Worm (Caenorhabditis elegans): ENCODE data around the gene F09E5.3.

Gene F09E5.3

DNA sequence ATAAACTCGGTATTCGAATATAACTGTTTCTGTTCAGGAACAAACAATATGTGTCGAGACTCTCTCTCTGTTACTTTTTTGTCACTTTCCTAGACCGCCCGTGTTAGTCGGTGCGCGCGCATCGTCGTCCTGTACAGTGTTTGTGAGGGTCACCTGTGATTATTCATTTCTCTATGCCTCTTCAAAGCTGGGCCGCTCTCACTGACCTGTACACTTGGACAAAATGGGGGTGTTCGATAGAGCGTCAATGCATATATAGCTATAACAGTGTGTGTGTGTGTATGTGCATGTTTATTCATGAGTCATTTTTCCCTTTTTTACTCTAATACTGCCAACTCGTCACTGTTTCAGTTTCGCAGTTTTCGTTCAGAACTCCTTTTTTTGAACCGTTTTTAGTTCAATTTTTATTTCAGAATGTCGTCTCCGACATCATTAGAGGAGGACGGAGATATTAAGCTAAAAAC is 5.8 kb downstream of the F09E5.3 start, which contains the start of gene pkc-3 (continued):
- TF ChIP-seq duxl-1 (tag; optimal IDR thresholded peaks at IDR 0.05; ENCODE audit: poor library complexity) (peak; percentile 50), lin-13 (GFP tag; optimal IDR thresholded peaks at IDR 0.05) (peak; percentile 54), saeg-2 (GFP tag; IDR thresholded peaks at IDR 0.05) (no peak), F37D6.2 (tag; optimal IDR thresholded peaks at IDR 0.05) (no peak)

DNA sequence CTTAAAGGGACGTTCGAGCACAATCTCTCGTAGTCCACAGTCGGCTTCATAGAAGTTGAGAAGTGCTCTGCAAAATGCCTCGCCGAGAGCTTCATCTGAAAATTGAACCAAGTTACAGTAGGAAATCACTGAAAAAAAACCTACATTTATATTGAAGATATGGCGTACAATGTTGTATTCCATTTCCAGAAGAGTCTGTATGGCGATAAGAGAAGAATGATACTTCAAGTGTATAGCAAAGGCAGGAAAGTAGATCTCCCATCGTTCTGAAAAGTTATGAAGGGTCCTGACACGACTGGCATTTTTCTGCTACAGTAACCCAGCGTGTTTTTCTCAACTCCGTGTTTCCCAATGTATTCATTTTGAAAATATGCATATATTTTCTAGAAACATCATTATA is 10.5 kb downstream of the F09E5.3 start:
- TF ChIP-seq ceh-82 (tag; optimal IDR thresholded peaks at IDR 0.05) (no peak), daf-16 (GFP tag; optimal IDR thresholded peaks at IDR 0.05) (no peak), daf-16 (tag; optimal IDR thresholded peaks at IDR 0.05) (peak; percentile 22)

DNA sequence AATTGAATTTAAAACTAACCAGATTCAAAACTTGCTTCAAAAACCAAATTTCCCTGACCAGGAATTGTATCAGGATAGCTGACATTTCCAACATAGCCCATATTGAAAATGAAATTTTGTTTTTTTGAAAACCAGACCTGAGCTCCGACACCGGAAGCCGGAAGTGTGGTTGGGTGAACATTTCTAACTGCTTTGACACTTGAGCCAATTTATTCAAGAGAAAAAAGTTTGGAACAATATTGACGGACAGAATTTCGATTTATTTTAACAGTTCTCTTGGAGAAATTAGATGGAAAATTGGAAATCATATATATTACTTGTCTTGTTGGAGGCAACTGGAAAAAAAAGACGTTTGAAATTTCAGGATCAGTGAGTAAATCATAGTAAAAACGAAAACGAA is 13.4 kb downstream of the F09E5.3 start, which contains the start of gene ccpp-6:
TSS of gene ccpp-6 (minus strand) at position 101 of the 400 bp plus-strand sequence.
- TF ChIP-seq ces-1 (GFP tag; optimal IDR thresholded peaks at IDR 0.05) (no peak), ama-1 (optimal IDR thresholded peaks at IDR 0.05) (peak; percentile 0), lin-38 (GFP tag; IDR thresholded peaks at IDR 0.05) (0 out of 2 replicates have a peak, but pooled peaks have one; percentile 16), aha-1 (tag) (peak; percentile 11), mep-1 (tag; optimal IDR thresholded peaks at IDR 0.05) (peak; percentile 25)

DNA sequence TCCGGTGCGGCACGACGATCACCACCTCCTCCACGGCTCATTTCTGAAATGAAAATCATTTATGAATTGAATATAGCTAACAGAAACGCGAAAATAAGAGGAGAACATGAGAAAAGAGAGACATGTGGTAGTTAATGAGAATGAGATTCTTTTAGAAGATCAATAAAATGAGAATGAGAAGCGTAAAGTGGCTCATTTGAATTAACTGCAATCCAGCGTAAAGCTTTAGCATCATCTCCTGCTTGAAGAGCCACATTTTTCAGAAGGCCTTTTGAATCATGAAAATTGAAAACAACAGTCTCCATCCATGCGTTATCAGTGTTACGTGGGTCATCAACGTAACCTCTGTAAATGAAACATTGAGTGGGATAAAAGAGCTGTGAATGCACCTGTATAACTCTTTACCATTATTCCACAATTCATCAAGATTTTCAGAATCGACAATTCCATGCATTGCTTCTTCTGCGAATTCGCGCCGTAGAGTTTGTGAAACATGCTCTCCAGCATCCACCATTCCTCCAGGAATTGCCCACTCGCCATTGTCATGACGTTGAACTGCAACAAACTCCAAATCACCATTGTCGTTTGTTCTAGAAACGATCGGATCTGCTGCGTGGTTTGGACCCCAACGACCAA is 15.1 kb downstream of the F09E5.3 start, which contains the start of gene rsp-4:
TSS of gene rsp-4 (minus strand) at position 51 of the 636 bp plus-strand sequence.
- TF ChIP-seq lsy-2 (tag; optimal IDR thresholded peaks at IDR 0.05) (no peak), aha-1 (tag) (peak; percentile 94)

DNA sequence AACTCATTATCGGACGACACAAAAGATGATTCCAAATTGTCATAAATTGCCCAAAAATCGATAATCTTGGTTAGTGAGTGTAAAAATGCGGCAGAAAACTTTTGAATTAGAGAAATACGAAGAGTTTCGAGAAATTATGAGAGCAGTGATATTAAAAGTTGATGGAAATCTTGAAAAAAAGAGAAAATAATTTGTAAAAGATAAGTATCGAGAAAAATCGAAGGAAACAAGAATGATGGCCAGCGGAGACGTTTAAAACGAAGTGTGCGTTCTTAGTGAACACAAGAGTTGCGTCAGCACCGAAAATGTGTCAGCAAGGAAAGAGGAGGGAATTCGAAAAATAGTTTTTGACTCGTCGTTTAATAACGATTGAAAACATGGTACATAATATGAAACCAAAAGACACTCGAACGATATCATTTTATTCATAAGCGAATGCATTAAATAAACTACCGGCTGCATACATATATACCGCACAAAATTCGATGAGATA is 16.1 kb downstream of the F09E5.3 start, which contains the start of gene ndx-6:
TSS of gene ndx-6 (minus strand) at position 51 of the 493 bp plus-strand sequence.
- TF ChIP-seq nhr-42 (GFP tag; IDR thresholded peaks at IDR 0.05): 0 out of 2 replicates have a peak, but pooled peaks have one; percentile 64
- TF ChIP-seq vab-7 (GFP tag; IDR thresholded peaks at IDR 0.05): no peak
- TF ChIP-seq nhr-102 (tag; optimal IDR thresholded peaks at IDR 0.05): peak; percentile 74
- TF ChIP-seq tra-1 (GFP tag; IDR thresholded peaks at IDR 0.05): no peak
- TF ChIP-seq zip-2 (tag; optimal IDR thresholded peaks at IDR 0.05): no peak
- TF ChIP-seq T20F7.1 (GFP tag; optimal IDR thresholded peaks at IDR 0.05): peak; percentile 83
- TF ChIP-seq zag-1 (tag; optimal IDR thresholded peaks at IDR 0.05): no peak
- no peak for TF ChIP-seq ceh-28 (tag; optimal IDR thresholded peaks at IDR 0.05)
- no peak for TF ChIP-seq lir-3 (tag; optimal IDR thresholded peaks at IDR 0.05)
- TF ChIP-seq madf-5 (GFP tag; IDR thresholded peaks at IDR 0.05): no peak
- peak; percentile 73 to 94 for TF ChIP-seq lsy-2 (tag; optimal IDR thresholded peaks at IDR 0.05)
- TF ChIP-seq mxl-2 (GFP tag; conservative IDR thresholded peaks at IDR 0.05): no peak
- TF ChIP-seq mes-2 (tag; optimal IDR thresholded peaks at IDR 0.05; ENCODE audit: poor library complexity, severe bottlenecking): peak; percentile 91
- TF ChIP-seq F10B5.3 (tag; optimal IDR thresholded peaks at IDR 0.05): no peak
- TF ChIP-seq ceh-32 (tag; optimal IDR thresholded peaks at IDR 0.05; ENCODE audit: poor library complexity): no peak
- peak; percentile 53; the same call in 1 of the 2 replicates for TF ChIP-seq daf-19 (GFP tag; conservative IDR thresholded peaks at IDR 0.05)
- no peak for TF ChIP-seq Y105C5A.15 (GFP tag; IDR thresholded peaks at IDR 0.05)
- peak; percentile 99 for TF ChIP-seq dpl-1 (GFP tag; optimal IDR thresholded peaks at IDR 0.05)
- peak; percentile 76 for TF ChIP-seq nhr-25 (tag; optimal IDR thresholded peaks at IDR 0.05; ENCODE audit: borderline replicate concordance, insufficient read depth)
- no peak for TF ChIP-seq saeg-2 (GFP tag; IDR thresholded peaks at IDR 0.05)
- peak; percentile 86 for TF ChIP-seq lin-38 (GFP tag; IDR thresholded peaks at IDR 0.05)
- TF ChIP-seq aly-2 (tag; optimal IDR thresholded peaks at IDR 0.05): no peak
- TF ChIP-seq nhr-6 (tag; optimal IDR thresholded peaks at IDR 0.05): peak; percentile 61
- no peak for TF ChIP-seq unc-39 (tag; optimal IDR thresholded peaks at IDR 0.05)
- no peak for TF ChIP-seq zfp-2 (tag; optimal IDR thresholded peaks at IDR 0.05)
- no peak for TF ChIP-seq unc-130 (GFP tag; optimal IDR thresholded peaks at IDR 0.05)
- no peak for TF ChIP-seq skn-1 (tag; optimal IDR thresholded peaks at IDR 0.05)
- no peak; the same call in 1 of the 2 replicates for TF ChIP-seq pha-4 (GFP tag; IDR thresholded peaks at IDR 0.05)
- TF ChIP-seq pha-4 (tag; optimal IDR thresholded peaks at IDR 0.05): peak; percentile 64
- TF ChIP-seq daf-12 (tag; optimal IDR thresholded peaks at IDR 0.05): no peak
- TF ChIP-seq duxl-1 (tag; optimal IDR thresholded peaks at IDR 0.05; ENCODE audit: poor library complexity): peak; percentile 51
- TF ChIP-seq Y75B8A.6 (GFP tag; IDR thresholded peaks at IDR 0.05): no peak
- TF ChIP-seq ZK546.5 (tag; optimal IDR thresholded peaks at IDR 0.05): no peak
